Fruit fly (Drosophila melanogaster): ENCODE data around the gene jub.

The jub gene

dm6 chrX:13815526-13816173 lies 14.5 kb downstream of the jub start (continued):
- TF ChIP-seq Myb (GFP tag; optimal IDR thresholded peaks at IDR 0.05): no peak
- TF ChIP-seq Ssrp (tag; optimal IDR thresholded peaks at IDR 0.05): peak; percentile 69
- no peak for TF ChIP-seq CG31365 (tag; optimal IDR thresholded peaks at IDR 0.05)
- TF ChIP-seq CG17912 (GFP tag; optimal IDR thresholded peaks at IDR 0.05): no peak
- peak; percentile 49 for TF ChIP-seq CG5180 (GFP tag; optimal IDR thresholded peaks at IDR 0.05)
- no peak for TF ChIP-seq ro (GFP tag; IDR thresholded peaks at IDR 0.05)
- peak; percentile 43; the same call in 1 of the 2 replicates for TF ChIP-seq H2.0 (GFP tag; IDR thresholded peaks at IDR 0.05)
- TF ChIP-seq CG2889 (GFP tag; IDR thresholded peaks at IDR 0.05): no peak
- TF ChIP-seq CG12769 (tag; optimal IDR thresholded peaks at IDR 0.05): peak; percentile 57
- peak; percentile 62 for TF ChIP-seq CG17829 (tag; optimal IDR thresholded peaks at IDR 0.05)
- TF ChIP-seq CG15514 (GFP tag; optimal IDR thresholded peaks at IDR 0.05): peak; percentile 35
- TF ChIP-seq dimm (GFP tag; IDR thresholded peaks at IDR 0.05): no peak
- peak; percentile 60 for TF ChIP-seq CG9727 (GFP tag; optimal IDR thresholded peaks at IDR 0.05)
- peak; percentile 11 for TF ChIP-seq dm (GFP tag; optimal IDR thresholded peaks at IDR 0.05)
- peak; percentile 1 for TF ChIP-seq cato (GFP tag; optimal IDR thresholded peaks at IDR 0.05; ENCODE audit: borderline replicate concordance)
- no peak for TF ChIP-seq TFAM (GFP tag; optimal IDR thresholded peaks at IDR 0.05)
- peak; percentile 3 for TF ChIP-seq CG3995 (GFP tag; optimal IDR thresholded peaks at IDR 0.05)
- peak; percentile 41 for TF ChIP-seq crc (GFP tag; optimal IDR thresholded peaks at IDR 0.05)
- TF ChIP-seq fd64A (GFP tag; optimal IDR thresholded peaks at IDR 0.05): no peak
- TF ChIP-seq CG7928 (GFP tag; optimal IDR thresholded peaks at IDR 0.05): no peak
- TF ChIP-seq CG30403 (GFP tag; optimal IDR thresholded peaks at IDR 0.05): peak; percentile 65
- TF ChIP-seq al (GFP tag; IDR thresholded peaks at IDR 0.05): peak; percentile 28; the same call in 1 of the 2 replicates
- no peak for TF ChIP-seq CG7271 (tag; optimal IDR thresholded peaks at IDR 0.05)
- no peak for TF ChIP-seq CG14050 (GFP tag; IDR thresholded peaks at IDR 0.05)
- TF ChIP-seq dmrt11E (tag; optimal IDR thresholded peaks at IDR 0.05): peak; percentile 36
- TF ChIP-seq ap (GFP tag; IDR thresholded peaks at IDR 0.05): no peak; the same call in 1 of the 2 replicates
- no peak for TF ChIP-seq CG12299 (tag; optimal IDR thresholded peaks at IDR 0.05)
- TF ChIP-seq nerfin-2 (GFP tag; IDR thresholded peaks at IDR 0.05; ENCODE audit: partially characterized antibody): no peak
- no peak for TF ChIP-seq CG12744 (GFP tag; optimal IDR thresholded peaks at IDR 0.05)
- peak; percentile 38 for TF ChIP-seq pb (GFP tag; optimal IDR thresholded peaks at IDR 0.05)
- no peak for TF ChIP-seq ase (GFP tag; IDR thresholded peaks at IDR 0.05)
- TF ChIP-seq bowl (GFP tag; IDR thresholded peaks at IDR 0.05): no peak
- no peak for TF ChIP-seq wek (GFP tag; optimal IDR thresholded peaks at IDR 0.05)
- peak; percentile 79 for TF ChIP-seq mam (GFP tag; optimal IDR thresholded peaks at IDR 0.05)
- no peak for TF ChIP-seq Stat92E (GFP tag; optimal IDR thresholded peaks at IDR 0.05)
- TF ChIP-seq CG2712 (tag; optimal IDR thresholded peaks at IDR 0.05): peak; percentile 60
- TF ChIP-seq CG9876 (GFP tag; optimal IDR thresholded peaks at IDR 0.05): no peak
- no peak for TF ChIP-seq HLH4C (GFP tag; IDR thresholded peaks at IDR 0.05; ENCODE audit: partially characterized antibody)
- no peak for TF ChIP-seq CG2199 (GFP tag; IDR thresholded peaks at IDR 0.05)
- TF ChIP-seq grn (GFP tag; optimal IDR thresholded peaks at IDR 0.05): no peak
- no peak for TF ChIP-seq CG1233 (GFP tag; optimal IDR thresholded peaks at IDR 0.05)
- TF ChIP-seq CG42726 (GFP tag; IDR thresholded peaks at IDR 0.05; ENCODE audit: partially characterized antibody): no peak
- TF ChIP-seq Abd-B (GFP tag; optimal IDR thresholded peaks at IDR 0.05): peak; percentile 43
- no peak for TF ChIP-seq Optix (GFP tag; IDR thresholded peaks at IDR 0.05)
- TF ChIP-seq ara (GFP tag; IDR thresholded peaks at IDR 0.05): no peak
- TF ChIP-seq Fer2 (tag; optimal IDR thresholded peaks at IDR 0.05): no peak
- TF ChIP-seq CG9797 (GFP tag; optimal IDR thresholded peaks at IDR 0.05): no peak
- TF ChIP-seq CG1792 (GFP tag; optimal IDR thresholded peaks at IDR 0.05): peak; percentile 38
- peak; percentile 47 for TF ChIP-seq sd (tag; optimal IDR thresholded peaks at IDR 0.05)
- no peak for TF ChIP-seq Hand (GFP tag; optimal IDR thresholded peaks at IDR 0.05)

Measured in whole organism, embryonic.